Fruit fly (Drosophila melanogaster): ENCODE measurements around the gene RhoGEF3.

The RhoGEF3 gene

DNA sequence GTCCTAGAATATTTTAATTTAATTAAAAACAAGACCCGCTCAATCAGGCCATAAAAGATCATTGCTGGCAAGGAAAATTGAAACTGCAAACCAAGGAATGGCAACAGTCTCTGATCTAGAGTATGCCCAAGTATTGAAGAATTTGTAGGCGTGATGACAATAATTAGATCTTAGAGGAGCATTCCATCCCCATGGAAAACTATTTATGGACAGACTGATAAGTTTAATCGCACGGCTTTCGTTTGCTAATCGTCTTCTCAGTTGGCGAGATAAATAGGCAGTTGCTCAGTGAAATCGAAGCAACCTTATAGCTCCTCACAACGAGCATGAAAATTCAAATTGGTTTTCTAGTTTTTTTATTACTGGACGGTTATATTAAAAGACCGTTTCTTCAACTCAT is 39.5 kb downstream of the RhoGEF3 start, which contains the start of gene ddbt:
TSS of gene ddbt (plus strand) at position 301 of the 400 bp plus-strand sequence.
- TF ChIP-seq Ssrp (tag; optimal IDR thresholded peaks at IDR 0.05) (no peak), tgo (GFP tag; IDR thresholded peaks at IDR 0.05) (no peak), tap (tag; optimal IDR thresholded peaks at IDR 0.05) (no peak), Ravus (GFP tag; IDR thresholded peaks at IDR 0.05) (no peak), sens-2 (GFP tag; IDR thresholded peaks at IDR 0.05) (no peak), HHEX (GFP tag; optimal IDR thresholded peaks at IDR 0.05) (no peak), usp (GFP tag; optimal IDR thresholded peaks at IDR 0.05) (no peak), NfI (GFP tag; optimal IDR thresholded peaks at IDR 0.05) (no peak), CG5245 (GFP tag; optimal IDR thresholded peaks at IDR 0.05) (no peak), stwl (tag; optimal IDR thresholded peaks at IDR 0.05) (no peak), Adf1 (GFP tag; IDR thresholded peaks at IDR 0.05) (no peak), CrebB (tag; optimal IDR thresholded peaks at IDR 0.05) (no peak), CG3726 (GFP tag; IDR thresholded peaks at IDR 0.05) (no peak), CG32532 (GFP tag; IDR thresholded peaks at IDR 0.05) (no peak), cas (GFP tag; IDR thresholded peaks at IDR 0.05) (no peak), CG12942 (GFP tag; optimal IDR thresholded peaks at IDR 0.05) (no peak), CG4707 (GFP tag; optimal IDR thresholded peaks at IDR 0.05) (no peak), CG12659 (GFP tag; optimal IDR thresholded peaks at IDR 0.05) (no peak), schlank (tag; optimal IDR thresholded peaks at IDR 0.05) (no peak)

DNA sequence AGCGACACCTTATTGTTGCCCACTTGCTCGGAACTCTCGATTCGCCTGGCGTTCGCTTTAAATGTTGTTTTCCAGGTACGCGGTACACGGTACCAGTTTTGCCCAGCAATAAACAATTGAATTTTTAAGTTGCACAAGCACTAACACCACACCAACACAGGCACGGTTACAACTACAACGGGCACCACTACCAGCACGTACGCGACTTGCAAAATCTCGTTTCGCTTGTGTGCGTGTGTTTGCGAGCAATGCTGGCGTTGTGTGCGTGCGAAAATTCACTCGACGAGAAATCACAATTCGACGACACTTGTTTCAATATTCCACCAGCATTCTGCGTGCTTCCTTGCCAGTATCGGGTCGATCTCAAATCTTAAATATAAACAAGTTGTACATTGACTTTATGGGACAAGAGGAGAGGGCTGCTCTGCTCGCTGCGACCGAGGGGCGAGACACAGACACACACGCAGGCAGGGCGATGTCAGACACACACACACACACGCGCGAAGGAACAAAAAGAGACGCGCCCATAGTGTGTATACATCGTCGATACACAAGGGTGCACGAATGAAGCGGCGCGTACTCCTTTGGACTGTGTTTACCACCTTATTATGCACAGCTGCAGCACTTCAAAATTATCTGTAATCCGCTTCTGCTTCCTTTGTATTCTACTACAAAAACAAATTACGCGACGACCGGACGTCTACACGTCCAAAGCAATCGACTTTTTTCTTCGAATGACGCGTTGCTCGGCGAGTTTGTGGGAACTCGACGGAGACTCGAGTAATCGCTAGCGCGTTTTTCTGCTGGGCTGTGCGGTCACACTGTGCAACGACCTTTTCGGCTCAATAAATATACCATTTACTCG is 42.1 kb downstream of the RhoGEF3 start, which contains the start of gene fwd:
TSS of gene fwd (minus strand) at position 740 of the 865 bp plus-strand sequence.
- TF ChIP-seq GATAe (GFP tag; conservative IDR thresholded peaks at IDR 0.05) (no peak), CG7786 (GFP tag; optimal IDR thresholded peaks at IDR 0.05) (peak; percentile 1), CG8388 (GFP tag; optimal IDR thresholded peaks at IDR 0.05) (no peak), CG2116 (GFP tag; optimal IDR thresholded peaks at IDR 0.05) (peak; percentile 74), Abd-B (GFP tag; optimal IDR thresholded peaks at IDR 0.05) (no peak), Max (GFP tag; optimal IDR thresholded peaks at IDR 0.05) (peak; percentile 44), CG12659 (GFP tag; optimal IDR thresholded peaks at IDR 0.05) (peak; percentile 84), z (GFP tag; IDR thresholded peaks at IDR 0.05) (peak; percentile 85), phol (tag; optimal IDR thresholded peaks at IDR 0.05) (peak; percentile 46), Fer3 (tag; optimal IDR thresholded peaks at IDR 0.05) (peak; percentile 8), fd64A (GFP tag; optimal IDR thresholded peaks at IDR 0.05) (peak; percentile 46), gfzf (GFP tag; optimal IDR thresholded peaks at IDR 0.05) (peak; percentile 99), Xrp1 (GFP tag; IDR thresholded peaks at IDR 0.05) (peak; percentile 13; the same call in 1 of the 2 replicates), Adf1 (GFP tag; IDR thresholded peaks at IDR 0.05) (peak; percentile 88), CG4707 (GFP tag; optimal IDR thresholded peaks at IDR 0.05) (no peak), insv (GFP tag; optimal IDR thresholded peaks at IDR 0.05) (peak in 1 of 2 experiments; percentile 37), nerfin-1 (tag; optimal IDR thresholded peaks at IDR 0.05) (peak; percentile 38), shn (GFP tag; optimal IDR thresholded peaks at IDR 0.05) (peak; percentile 24), en (GFP tag; optimal IDR thresholded peaks at IDR 0.05) (peak; percentile 12), zfh1 (GFP tag; IDR thresholded peaks at IDR 0.05) (0 out of 3 replicates have a peak, but pooled peaks have one; percentile 12), HLH54F (GFP tag; optimal IDR thresholded peaks at IDR 0.05) (no peak), sob (GFP tag; IDR thresholded peaks at IDR 0.05) (peak; percentile 15; the same call in 1 of the 2 replicates), chn (GFP tag; optimal IDR thresholded peaks at IDR 0.05) (peak; percentile 6), CG12391 (tag; optimal IDR thresholded peaks at IDR 0.05) (peak; percentile 62), slbo (GFP tag; IDR thresholded peaks at IDR 0.05) (peak; percentile 15; the same call in 1 of the 2 replicates), Hr78 (GFP tag; optimal IDR thresholded peaks at IDR 0.05) (peak in 1 of 2 experiments; percentile 57), CG4617 (GFP tag; optimal IDR thresholded peaks at IDR 0.05; ENCODE audit: borderline replicate concordance) (peak; percentile 58), CkIIα-i1 (GFP tag; IDR thresholded peaks at IDR 0.05) (no peak), lilli (GFP tag; optimal IDR thresholded peaks at IDR 0.05) (peak; percentile 38), inv (GFP tag; IDR thresholded peaks at IDR 0.05; ENCODE audit: partially characterized antibody) (no peak; the same call in 1 of the 2 replicates), odd (GFP tag; optimal IDR thresholded peaks at IDR 0.05) (peak; percentile 48), ftz-f1 (GFP tag; optimal IDR thresholded peaks at IDR 0.05) (peak; percentile 56)

Measured in whole organism, embryonic.